Worm (Caenorhabditis elegans) whole organism, L4/young adult: ENCODE data around the gene Y82E9BR.10.
"Not testable (repeated sequence)": the region's sequence is repeated elsewhere in the genome, so short reads cannot be mapped to it uniquely, and the experiment has no call there.

Experiments used
- W03F9.2 ChIP-seq: fragments of 150-350 bp; optimal IDR thresholded peaks from 2 replicates; lab custom pipeline; 2014; ENCODE audit warnings: missing biosample characterization, missing genetic modification characterization
- dao-5 ChIP-seq: sonication (generic microtip); optimal IDR thresholded peaks from 2 replicates; lab custom pipeline; 2016; ENCODE audit warnings: missing genotype, missing genetic modification characterization, moderate library complexity, missing compliant biosample characterization
- him-1 ChIP-seq: sonication (generic microtip); optimal IDR thresholded peaks from 2 replicates; lab custom pipeline; 2016; ENCODE audit warnings: missing genotype, missing genetic modification reagents, missing genetic modification characterization, missing compliant biosample characterization

The Y82E9BR.10 gene

DNA sequence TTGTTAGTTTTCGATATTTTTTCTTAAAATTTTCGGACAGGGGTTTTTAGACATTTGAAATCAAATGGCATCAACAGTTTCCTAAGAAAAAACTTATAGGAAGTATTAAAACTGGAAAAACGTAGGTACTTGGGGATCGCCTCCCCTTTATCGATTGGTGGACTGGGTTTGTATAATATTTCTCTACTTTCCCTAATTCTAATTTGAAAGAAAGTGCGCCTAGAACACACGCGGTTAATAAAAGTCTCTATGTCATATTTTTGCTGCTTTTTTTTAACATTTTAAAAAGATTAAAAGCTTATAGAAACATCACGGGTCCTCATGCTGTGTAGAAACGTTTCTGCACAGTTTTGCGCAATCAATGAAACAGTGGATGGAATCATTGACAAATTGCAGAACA lies 24.3 kb upstream of the Y82E9BR.10 start, which contains the start of gene pals-16:
Gene pals-16, plus strand, starts transcription at position 301 of the 400 bp plus-strand sequence.
- no peak for TF ChIP-seq him-1 (tag; lab: Kevin White, UChicago)
- TF ChIP-seq dao-5 (tag; lab: Kevin White, UChicago): no peak
- TF ChIP-seq W03F9.2 (tag; lab: Kevin White, UChicago): no peak

DNA sequence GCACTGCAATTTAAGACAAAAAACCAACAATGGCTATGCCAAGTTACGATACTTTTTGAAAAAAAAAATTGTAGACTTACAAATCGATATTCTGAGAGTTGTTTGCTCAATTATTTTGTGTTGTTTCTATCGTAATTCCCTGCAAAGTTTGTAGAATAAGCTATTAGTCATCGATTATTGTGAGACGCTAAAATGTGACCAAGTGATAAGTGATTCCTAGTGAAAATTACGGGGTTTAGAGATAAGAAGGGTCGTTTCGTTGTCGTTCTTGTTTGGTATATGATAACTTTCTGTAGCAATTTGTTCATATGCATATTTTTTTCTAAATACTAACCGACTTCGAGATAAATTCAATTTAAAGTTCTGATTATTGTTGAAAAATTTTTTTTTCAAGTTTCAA lies 22.8 kb upstream of the Y82E9BR.10 start:
- TF ChIP-seq him-1 (tag; lab: Kevin White, UChicago) (no peak), W03F9.2 (tag; lab: Kevin White, UChicago) (no peak), dao-5 (tag; lab: Kevin White, UChicago) (no peak)

DNA sequence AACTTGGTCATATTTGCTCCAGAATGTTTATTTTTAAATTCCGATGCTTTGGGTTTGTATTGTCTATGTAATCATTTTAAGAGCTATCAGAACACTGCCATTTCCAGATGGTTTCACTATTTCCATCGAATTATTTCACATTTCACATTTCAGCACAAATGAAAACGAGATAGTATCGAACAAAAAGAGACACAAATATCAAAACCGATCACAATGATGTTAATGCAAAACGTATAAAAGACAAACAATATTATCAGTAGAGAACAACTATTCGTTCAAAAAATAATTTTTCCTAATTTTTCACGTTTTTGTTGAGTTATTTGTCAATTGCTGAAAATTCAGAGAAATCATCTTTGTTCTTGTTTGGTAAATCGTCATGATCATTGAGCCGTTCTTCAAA lies 20.0 kb upstream of the Y82E9BR.10 start:
- no peak for TF ChIP-seq him-1 (tag; lab: Kevin White, UChicago)
- TF ChIP-seq dao-5 (tag; lab: Kevin White, UChicago): no peak

DNA sequence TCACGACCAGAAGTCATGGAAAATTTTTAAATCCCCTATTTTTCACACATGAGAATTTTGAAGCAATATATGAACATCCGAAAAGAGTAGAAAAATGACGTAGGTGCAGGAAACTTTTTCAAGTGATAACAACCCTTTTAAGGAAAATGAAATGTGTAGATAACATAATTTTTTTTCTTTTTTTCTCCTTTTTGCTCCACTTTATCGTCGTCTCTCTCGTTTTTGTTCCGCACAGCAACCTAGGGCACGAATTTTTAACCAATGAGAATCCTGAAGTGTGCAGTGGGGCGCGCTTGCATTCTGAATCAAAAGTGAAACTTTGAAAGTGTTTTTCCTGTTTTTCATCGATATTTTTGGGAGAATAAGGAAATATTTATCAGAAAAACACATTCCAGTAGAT lies 17.4 kb upstream of the Y82E9BR.10 start:
- TF ChIP-seq W03F9.2 (tag; lab: Kevin White, UChicago): no peak
- TF ChIP-seq dao-5 (tag; lab: Kevin White, UChicago): no peak
- TF ChIP-seq him-1 (tag; lab: Kevin White, UChicago): no peak

DNA sequence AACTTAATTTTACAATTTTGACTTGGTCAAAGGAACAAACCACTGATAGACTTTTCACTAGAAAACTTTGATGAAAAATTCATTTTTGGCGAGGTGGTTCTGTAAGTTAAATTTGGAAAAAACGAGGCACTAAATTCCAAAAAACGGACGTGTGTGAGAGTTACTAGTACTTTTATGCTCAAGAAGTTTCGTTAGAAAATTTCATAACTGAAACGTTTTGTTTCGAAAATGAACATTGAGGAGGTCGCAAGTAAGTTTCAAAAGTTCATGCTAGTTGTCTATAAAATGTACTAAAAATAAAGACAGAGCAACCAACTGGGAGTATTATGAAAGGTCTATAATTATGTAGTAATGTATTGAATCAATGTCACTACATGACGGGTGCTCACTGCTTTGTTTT lies 16.4 kb upstream of the Y82E9BR.10 start, which contains the start of gene pals-17:
Gene pals-17, minus strand, starts transcription at position 101 of the 400 bp plus-strand sequence.
- no peak for TF ChIP-seq W03F9.2 (tag; lab: Kevin White, UChicago)
- TF ChIP-seq dao-5 (tag; lab: Kevin White, UChicago): no peak
- no peak for TF ChIP-seq him-1 (tag; lab: Kevin White, UChicago)

DNA sequence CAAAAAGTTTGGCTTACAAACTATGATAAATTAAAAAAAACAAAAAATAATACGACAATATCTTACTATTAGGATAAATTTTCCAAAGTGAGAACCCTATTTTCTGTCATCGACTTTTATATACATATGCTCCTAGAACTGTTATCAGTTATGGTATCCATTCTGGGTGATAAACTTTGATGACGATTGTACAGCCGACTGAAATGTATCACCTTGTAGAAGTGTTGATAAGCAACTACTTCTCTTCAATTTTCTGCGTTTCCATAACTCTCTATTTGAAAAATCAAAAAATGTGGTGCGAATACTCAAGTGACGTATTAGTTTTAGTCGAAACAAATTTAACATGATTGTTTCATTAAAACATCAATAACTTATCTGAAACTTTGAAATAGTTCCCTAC lies 14.6 kb upstream of the Y82E9BR.10 start:
- TF ChIP-seq dao-5 (tag; lab: Kevin White, UChicago) (no peak), W03F9.2 (tag; lab: Kevin White, UChicago) (no peak), him-1 (tag; lab: Kevin White, UChicago) (no peak)

DNA sequence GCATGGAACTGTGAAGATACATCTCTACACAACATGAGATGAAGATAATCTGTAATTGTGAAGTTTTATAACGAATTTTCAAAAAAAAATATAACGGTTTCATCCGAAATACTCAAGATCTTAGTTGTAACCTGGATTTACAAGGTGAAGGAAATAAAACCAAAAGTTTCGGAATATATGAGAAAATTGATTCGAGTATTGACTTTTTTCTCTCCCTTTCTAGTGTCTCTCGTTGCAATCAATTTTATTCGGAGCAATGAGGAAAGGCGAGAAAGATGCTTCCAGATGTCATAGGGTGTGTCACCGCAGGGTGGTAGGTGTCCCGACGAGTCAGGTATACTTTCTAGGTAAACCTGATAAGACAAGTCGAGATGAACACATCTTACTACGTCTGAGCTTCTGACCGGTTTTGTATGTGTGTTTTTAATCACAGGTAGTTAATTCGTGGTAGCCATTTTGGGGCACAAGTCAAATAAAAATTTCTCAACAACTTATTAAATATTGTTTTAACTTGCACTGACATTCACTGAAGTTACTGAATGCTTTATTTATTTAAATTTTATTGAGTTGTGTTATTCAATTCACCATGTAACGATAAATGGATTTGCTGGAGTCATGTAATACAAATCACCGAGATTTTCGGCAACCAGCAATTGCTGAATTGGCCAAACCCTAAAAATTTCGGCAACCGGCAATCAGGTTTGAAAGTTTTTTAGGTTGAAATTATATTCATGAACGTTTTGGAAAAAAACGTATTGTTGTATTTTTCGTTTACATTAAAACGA lies 13.1 kb upstream of the Y82E9BR.10 start, which contains the start of gene pals-20:
Gene pals-20, minus strand, starts transcription at position 51 of the 785 bp plus-strand sequence.
- no peak for TF ChIP-seq him-1 (tag; lab: Kevin White, UChicago)
- TF ChIP-seq dao-5 (tag; lab: Kevin White, UChicago): no peak
- TF ChIP-seq W03F9.2 (tag; lab: Kevin White, UChicago): no peak

DNA sequence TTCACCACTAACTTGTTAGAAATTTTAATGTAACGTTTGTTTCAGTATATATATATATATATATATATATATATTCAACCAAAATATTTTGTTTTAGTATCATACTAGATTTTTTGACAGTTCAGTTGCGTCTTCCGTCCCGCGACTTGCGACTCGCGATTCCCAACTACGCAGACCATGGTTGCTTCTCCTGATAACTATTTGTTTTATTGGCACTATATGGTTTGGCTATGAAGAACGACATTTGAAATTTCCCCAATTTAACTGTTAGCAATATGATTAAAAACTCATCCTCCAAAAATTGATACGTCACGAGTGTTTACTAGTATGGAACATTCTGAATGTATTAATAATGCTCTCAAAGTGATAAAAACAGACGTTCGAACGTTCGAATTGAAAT lies 9.3 kb upstream of the Y82E9BR.10 start:
- TF ChIP-seq dao-5 (tag; lab: Kevin White, UChicago) (no peak), W03F9.2 (tag; lab: Kevin White, UChicago) (no peak), him-1 (tag; lab: Kevin White, UChicago) (no peak)

DNA sequence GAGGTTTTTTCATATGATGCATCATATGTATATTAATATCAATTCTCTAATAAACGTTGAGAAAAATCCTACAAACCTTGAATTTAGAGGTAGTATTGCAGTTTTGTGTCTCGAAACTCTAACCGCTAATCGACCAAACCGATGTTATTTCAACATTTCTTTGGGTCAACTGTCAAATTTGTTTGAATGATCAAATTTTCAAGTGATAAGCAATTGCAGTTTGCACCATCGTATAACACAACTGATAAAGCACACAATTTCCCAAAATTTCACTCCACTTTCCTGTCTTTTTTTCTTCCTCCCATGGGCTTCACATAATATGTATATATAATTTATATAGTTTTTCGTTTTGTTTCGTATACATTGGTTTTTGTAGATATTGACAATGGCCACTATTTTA lies 8.7 kb upstream of the Y82E9BR.10 start, which contains the start of the genes fbxa-138 and Y82E9BR.5:
Gene fbxa-138, minus strand, starts transcription at position 161 of the 400 bp plus-strand sequence.
Gene Y82E9BR.5, plus strand, starts transcription at position 279 of the 400 bp plus-strand sequence.
- TF ChIP-seq him-1 (tag; lab: Kevin White, UChicago): no peak
- no peak for TF ChIP-seq W03F9.2 (tag; lab: Kevin White, UChicago)
- TF ChIP-seq dao-5 (tag; lab: Kevin White, UChicago): no peak

DNA sequence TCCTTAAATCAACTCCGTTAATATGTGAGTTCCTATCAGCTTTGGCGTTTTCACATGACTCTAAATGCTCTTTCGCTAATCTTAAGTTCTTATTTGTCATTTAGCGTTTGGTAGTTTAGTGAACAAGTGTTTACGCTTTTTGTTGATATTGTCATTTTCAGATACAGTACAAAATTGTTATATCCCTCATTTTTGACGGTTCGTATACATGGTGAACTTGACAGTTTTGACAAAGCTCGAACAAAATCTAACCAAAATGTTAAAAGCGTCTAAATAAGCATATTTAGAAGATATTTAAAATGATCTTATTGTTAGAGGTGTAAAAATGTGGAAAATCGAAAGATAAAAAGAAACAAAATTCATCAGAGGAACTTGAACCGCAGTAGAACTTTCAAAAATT lies 8.1 kb upstream of the Y82E9BR.10 start:
- TF ChIP-seq him-1 (tag; lab: Kevin White, UChicago) (no peak), W03F9.2 (tag; lab: Kevin White, UChicago) (no peak), dao-5 (tag; lab: Kevin White, UChicago) (no peak)

DNA sequence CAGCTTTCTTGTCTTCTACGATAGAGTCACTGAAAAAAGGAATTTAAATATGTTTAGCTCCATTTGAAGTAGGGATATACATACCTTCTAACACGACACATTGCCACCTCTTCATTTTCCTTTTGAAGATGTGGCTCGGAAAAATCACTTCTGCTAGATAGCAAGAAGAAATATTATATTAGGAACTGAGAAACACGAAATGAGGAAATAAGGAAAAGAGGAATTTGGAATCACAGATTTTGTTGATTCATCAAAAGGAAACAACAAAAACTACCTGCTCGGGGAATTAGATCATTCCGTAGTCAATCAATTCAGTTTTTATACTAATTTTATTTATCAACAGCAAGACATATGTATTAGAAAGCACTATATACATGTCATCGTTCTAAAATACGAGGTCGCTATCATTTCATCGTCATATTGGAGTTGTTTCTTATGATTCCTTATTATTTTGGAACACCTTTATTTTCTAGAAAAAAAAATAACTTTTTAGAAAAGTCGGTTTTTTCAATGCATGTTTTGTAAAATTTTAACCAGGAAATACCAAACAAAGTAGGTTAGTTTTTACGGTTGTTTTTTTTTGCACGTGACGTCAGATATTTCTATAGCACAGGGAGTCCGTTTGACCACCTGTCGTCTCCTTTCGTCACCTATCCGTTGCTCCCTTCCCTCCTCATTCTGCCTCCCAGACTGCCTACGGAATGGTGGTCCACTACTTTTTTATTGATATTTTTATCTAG lies 5.3 kb upstream of the Y82E9BR.10 start, which contains the start of the genes pals-21 and Y82E9BR.6:
Gene pals-21, minus strand, starts transcription at position 101 of the 740 bp plus-strand sequence.
Gene Y82E9BR.6, plus strand, starts transcription at position 690 of the 740 bp plus-strand sequence.
- TF ChIP-seq dao-5 (tag; lab: Kevin White, UChicago): no peak
- no peak for TF ChIP-seq W03F9.2 (tag; lab: Kevin White, UChicago)
- no peak for TF ChIP-seq him-1 (tag; lab: Kevin White, UChicago)

DNA sequence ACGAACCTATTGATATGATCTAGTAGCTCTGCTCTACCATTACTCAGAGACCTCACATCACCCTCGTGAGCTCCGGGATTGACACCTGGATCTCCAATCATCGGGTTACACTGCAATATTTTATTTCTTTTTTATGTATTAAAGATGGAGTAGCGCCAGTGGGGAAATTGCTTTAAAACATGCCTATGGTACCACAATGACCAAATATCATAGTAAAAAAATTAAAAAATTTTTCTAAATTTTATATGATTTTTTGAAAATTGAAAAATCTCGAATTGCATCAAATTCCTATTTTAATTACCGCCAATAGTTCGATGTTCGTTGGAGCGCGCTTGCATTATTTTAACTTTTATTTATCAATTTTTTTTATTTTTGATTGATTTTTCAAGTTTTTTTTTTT lies 2.5 kb upstream of the Y82E9BR.10 start, which contains the start of gene pals-40:
Gene pals-40, minus strand, starts transcription at position 101 of the 400 bp plus-strand sequence.
- not testable (repeated sequence) for TF ChIP-seq him-1, W03F9.2, dao-5 (tag; lab: Kevin White, UChicago)

DNA sequence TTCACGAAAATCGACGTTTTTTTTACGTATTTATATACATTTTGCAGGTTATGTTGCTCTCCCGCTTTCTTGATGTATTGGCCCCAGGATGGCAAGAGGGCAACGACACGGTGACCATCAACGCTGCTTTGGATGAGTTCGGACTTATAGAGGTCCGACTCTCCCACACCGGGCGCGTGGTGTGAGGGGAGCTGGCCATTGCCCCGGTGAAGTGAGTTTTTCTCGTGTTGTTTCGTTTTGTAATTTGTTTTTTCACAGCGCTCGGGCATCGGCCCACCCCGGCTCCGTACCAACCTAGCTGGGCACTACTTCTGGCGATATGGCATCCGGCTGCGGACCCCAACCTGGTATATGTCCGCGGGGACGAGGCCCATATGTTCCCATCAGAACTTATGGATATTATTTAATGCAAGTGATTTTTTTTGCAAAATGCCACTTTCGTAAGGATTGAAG lies 1.0 kb downstream of the Y82E9BR.10 start, which contains the start of gene Y82E9BR.20:
Gene Y82E9BR.20, plus strand, starts transcription at position 51 of the 453 bp plus-strand sequence.
- no peak for TF ChIP-seq him-1 (tag; lab: Kevin White, UChicago)
- TF ChIP-seq dao-5 (tag; lab: Kevin White, UChicago): no peak
- no peak for TF ChIP-seq W03F9.2 (tag; lab: Kevin White, UChicago)
